Worm (Caenorhabditis elegans) whole organism, L1 larva: ENCODE results near the gene F35C11.3.

Experiments used
- alr-1 ChIP-seq: fragments of 200-800 bp; sonication (Bioruptor generic); optimal IDR thresholded peaks from 2 replicates; lab custom pipeline; 2018; ENCODE audit warnings: borderline replicate concordance, mild to moderate bottlenecking, missing genetic modification characterization, missing compliant biosample characterization
- ama-1 ChIP-seq: fragments of 150-350 bp; optimal IDR thresholded peaks from 2 replicates; lab custom pipeline; 2014
- dpl-1 ChIP-seq, 3 experiments: fragments of 150-350 bp in 2 of 3; sonication (generic microtip) in 1 of 3; optimal IDR thresholded peaks; 2 replicates each; lab custom pipeline; 2014 to 2017; ENCODE audit warnings: missing biosample characterization in 3 of 3, missing genetic modification characterization in 3 of 3, missing genetic modification reagents in 3 of 3
- hpl-2 ChIP-seq: fragments of 150-350 bp; optimal IDR thresholded peaks from 2 replicates; lab custom pipeline; 2014; ENCODE audit warnings: missing biosample characterization, missing genetic modification reagents, missing genetic modification characterization
- jun-1 ChIP-seq: fragments of 150-350 bp; optimal IDR thresholded peaks from 2 replicates; lab custom pipeline; 2014; ENCODE audit warnings: missing biosample characterization, missing genetic modification reagents, missing genetic modification characterization
- lin-39 ChIP-seq: fragments of 150-350 bp; optimal IDR thresholded peaks from 2 replicates; lab custom pipeline; 2014; ENCODE audit warnings: missing biosample characterization, missing genetic modification reagents, missing genetic modification characterization
- nhr-28 ChIP-seq: fragments of 150-350 bp; optimal IDR thresholded peaks from 2 replicates; lab custom pipeline; 2014; ENCODE audit warnings: missing biosample characterization, missing genetic modification characterization
- nhr-71 ChIP-seq: sonication (generic microtip); optimal IDR thresholded peaks from 2 replicates; lab custom pipeline; 2016; ENCODE audit warnings: mild to moderate bottlenecking, missing genetic modification characterization, moderate library complexity, missing compliant biosample characterization
- nhr-76 ChIP-seq: sonication (generic microtip); optimal IDR thresholded peaks from 2 replicates; lab custom pipeline; 2017; ENCODE audit warnings: missing biosample characterization, missing genetic modification characterization
- skn-1 ChIP-seq: fragments of 150-350 bp; optimal IDR thresholded peaks from 2 replicates; lab custom pipeline; 2014; ENCODE audit warnings: missing biosample characterization, missing genetic modification characterization
- snpc-4 ChIP-seq: fragments of 150-350 bp; optimal IDR thresholded peaks from 2 replicates; lab custom pipeline; 2014; ENCODE audit warnings: missing biosample characterization, missing genetic modification characterization
- unc-62 ChIP-seq: fragments of 150-350 bp; optimal IDR thresholded peaks from 2 replicates; lab custom pipeline; 2014; ENCODE audit warnings: missing biosample characterization, missing genetic modification reagents, missing genetic modification characterization
- zag-1 ChIP-seq: fragments of 150-350 bp; optimal IDR thresholded peaks from 2 replicates; lab custom pipeline; 2014; ENCODE audit warnings: missing biosample characterization, missing genetic modification characterization

DNA sequence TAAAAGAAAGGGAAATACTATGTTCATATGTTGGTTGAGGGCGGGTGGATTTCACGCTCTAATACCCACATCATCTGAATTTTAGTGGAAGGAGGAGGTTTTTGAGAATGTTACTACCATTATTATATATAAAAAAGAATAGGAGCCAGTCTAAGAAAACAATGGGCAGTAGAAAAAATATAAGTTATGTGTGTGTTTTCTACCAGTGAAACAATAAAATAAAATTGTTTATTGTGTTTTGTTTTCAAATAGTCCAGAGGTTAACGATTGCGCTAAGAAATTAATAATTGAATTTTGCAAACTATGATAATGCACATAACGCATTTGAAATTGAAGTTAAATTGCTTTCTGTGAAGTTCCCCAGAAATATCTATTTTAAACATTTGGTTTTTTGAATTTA is 37.1 kb upstream of the F35C11.3 start, which contains the start of gene M110.8:
- TF ChIP-seq nhr-28: no peak
- TF ChIP-seq alr-1 (tag; lab: Kevin White, UChicago): no peak
- no peak for TF ChIP-seq dpl-1 (GFP tag; optimal IDR thresholded peaks at IDR 0.05; lab: Kevin White, UChicago)
- no peak for TF ChIP-seq zag-1
- TF ChIP-seq ama-1 (lab: Kevin White, UChicago): no peak
- no peak for TF ChIP-seq snpc-4 (tag; lab: Kevin White, UChicago)
- TF ChIP-seq nhr-71 (tag; lab: Kevin White, UChicago): no peak
- TF ChIP-seq unc-62: no peak
- no peak for TF ChIP-seq jun-1
- TF ChIP-seq skn-1 (tag; lab: Kevin White, UChicago): no peak
- no peak for TF ChIP-seq hpl-2 (GFP tag; lab: Kevin White, UChicago)
- no peak for TF ChIP-seq lin-39 (tag; lab: Kevin White, UChicago)
- no peak for TF ChIP-seq nhr-76
